Worm (Caenorhabditis elegans) whole organism, L2 larva: ENCODE data around the gene F49H12.3.

Experiments
- snpc-4 ChIP-seq: fragments of 150-350 bp; optimal IDR thresholded peaks from 2 replicates; lab custom pipeline; 2014; ENCODE audit warnings: missing biosample characterization, missing genetic modification characterization
- ztf-11 ChIP-seq: sonication (generic microtip); optimal IDR thresholded peaks from 2 replicates; lab custom pipeline; 2017; ENCODE audit warnings: missing biosample characterization, missing genetic modification characterization

ce11 chrX:2093169-2093568 is 9.0 kb downstream of the F49H12.3 start, which contains the start of gene col-164:
- TF ChIP-seq snpc-4 (tag; lab: Kevin White, UChicago) (no peak), ztf-11 (no peak)
